Fruit fly (Drosophila melanogaster): ENCODE results near the gene Spn38F.

DNA sequence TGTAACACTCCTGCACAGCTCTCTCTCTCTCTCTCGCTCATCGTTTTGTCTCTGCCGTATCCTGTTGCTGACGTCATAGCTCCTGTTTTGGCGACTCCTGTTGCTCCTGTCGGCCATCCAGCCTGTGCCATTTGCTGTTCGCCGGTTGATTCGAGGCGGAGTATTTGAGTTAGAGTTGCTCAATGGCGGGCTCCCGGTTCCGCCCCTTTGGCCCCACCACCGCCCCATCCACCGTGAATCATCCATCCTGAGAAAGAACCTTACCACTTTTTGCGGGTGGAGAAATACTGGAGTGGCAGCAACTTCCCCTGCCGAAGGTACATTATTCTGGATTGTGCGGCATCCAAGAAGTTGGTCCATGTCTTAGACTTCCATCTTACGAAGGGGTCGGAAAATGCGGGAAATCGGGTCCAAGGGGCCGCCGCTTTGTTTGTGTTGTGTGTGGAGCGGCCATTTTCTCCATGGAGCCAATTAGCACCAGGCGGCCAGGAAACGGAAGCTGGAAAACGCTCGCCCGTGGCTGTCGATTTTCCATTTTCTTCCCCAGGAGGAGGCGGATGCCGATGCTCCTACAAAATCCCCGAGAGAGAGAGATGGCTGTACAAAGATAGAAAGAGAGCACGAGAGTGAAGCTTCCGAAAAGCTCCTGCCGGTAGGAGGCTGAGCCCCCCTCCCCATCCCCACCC lies 29.1 kb downstream of the Spn38F start:
- TF ChIP-seq pan (optimal IDR thresholded peaks at IDR 0.05) (no peak), EcR (GFP tag; optimal IDR thresholded peaks at IDR 0.05) (no peak)
